Fruit fly (Drosophila melanogaster) S2 (cell line): Measurements from ENCODE around the gene CG31347.

Experiments used
- CG8478 ChIP-seq: fragments of >200 bp; optimal IDR thresholded peaks from 2 replicates; lab custom pipeline; 2018
- CTCF ChIP-seq, 2 experiments: fragments of >200 bp; optimal IDR thresholded peaks; 2 replicates each; lab custom pipeline; 2018

- no peak for TF ChIP-seq CG8478 (lab: Kevin White, UChicago)
- no peak for TF ChIP-seq CTCF (optimal IDR thresholded peaks at IDR 0.05; lab: Kevin White, UChicago)
Measured at dm6 chr3R:12647954-12648353, 44.4 kb downstream of the CG31347 start, which contains the start of gene Dtg.
